Worm (Caenorhabditis elegans): Measurements from ENCODE around the gene K12B6.9.
A peak's percentile ranks its signal among the peaks of the same experiment; 100 is the strongest.

K12B6.9 gene

ce11 chrV:6268526-6268925 is 23.9 kb downstream of the K12B6.9 start:
- TF ChIP-seq aha-1 (tag): peak; percentile 76
- TF ChIP-seq unc-62 (GFP tag; optimal IDR thresholded peaks at IDR 0.05 in 1 of 2): no peak
- TF ChIP-seq unc-62 (tag; optimal IDR thresholded peaks at IDR 0.05): no peak
- no peak for TF ChIP-seq ama-1 (optimal IDR thresholded peaks at IDR 0.05)
- TF ChIP-seq F10B5.3 (tag; optimal IDR thresholded peaks at IDR 0.05): no peak
- TF ChIP-seq madf-9 (GFP tag; conservative IDR thresholded peaks at IDR 0.05): no peak

DNA sequence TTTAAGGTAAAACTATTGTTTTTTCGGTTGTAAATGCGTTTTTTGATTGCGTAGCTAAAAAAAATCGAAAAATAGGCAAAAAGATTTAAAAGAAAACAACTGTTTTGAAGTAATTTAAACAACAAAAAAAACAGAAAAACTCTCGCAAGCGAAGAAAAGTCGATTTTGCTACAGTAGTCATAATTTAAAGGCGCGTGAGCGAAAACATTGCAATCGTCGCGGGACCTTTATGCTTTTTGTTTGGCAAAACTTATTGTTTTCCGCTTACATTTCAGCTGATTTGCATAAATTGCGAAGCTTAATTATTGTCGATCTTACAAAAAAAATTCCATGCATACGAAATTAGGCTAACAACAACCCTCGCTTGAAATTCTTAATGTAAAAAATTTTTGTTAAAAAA is 24.5 kb downstream of the K12B6.9 start:
- TF ChIP-seq F49E8.2 (tag; optimal IDR thresholded peaks at IDR 0.05; ENCODE audit: borderline replicate concordance) (peak; percentile 5), nhr-237 (tag; optimal IDR thresholded peaks at IDR 0.05) (no peak), D1046.2 (GFP tag; IDR thresholded peaks at IDR 0.05) (no peak)

DNA sequence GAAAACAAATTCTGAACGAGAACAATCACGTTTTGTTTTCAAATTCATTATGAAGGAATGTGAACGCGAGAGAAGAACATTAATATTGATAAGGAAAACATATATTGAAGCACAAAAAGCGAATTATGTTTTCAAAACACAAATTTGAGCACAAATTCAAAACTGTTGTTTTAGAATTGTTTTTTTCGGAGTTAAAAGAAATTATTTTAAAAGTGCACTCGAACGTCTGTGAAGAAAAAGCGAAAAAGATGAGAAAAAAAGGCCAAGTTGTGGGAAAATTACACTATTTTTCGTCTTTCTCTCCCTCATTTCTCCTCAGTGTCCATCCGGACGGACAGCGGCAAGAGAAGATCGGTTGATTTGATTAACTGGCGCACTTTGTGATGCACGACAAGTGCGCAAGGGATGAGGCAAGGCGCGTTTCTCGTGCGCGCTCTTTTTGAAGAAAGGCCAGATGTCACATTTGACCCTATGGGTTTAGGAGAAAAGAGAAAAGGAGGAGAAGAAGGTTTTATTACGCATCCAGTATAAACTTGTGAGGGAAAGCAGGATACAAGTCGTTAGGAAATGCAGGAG is 25.1 kb downstream of the K12B6.9 start, which contains the start of gene mrck-1:
TSS of gene mrck-1 (minus strand) at position 51 of the 576 bp plus-strand sequence.
- TF ChIP-seq F37D6.2 (tag; optimal IDR thresholded peaks at IDR 0.05) (peak; percentile 92), madf-5 (GFP tag; IDR thresholded peaks at IDR 0.05) (peak; percentile 14 to 51; a peak in 1 of 4 replicates), F10B5.3 (tag; optimal IDR thresholded peaks at IDR 0.05) (peak; percentile 50), daf-12 (tag; optimal IDR thresholded peaks at IDR 0.05) (no peak), snpc-4 (tag; optimal IDR thresholded peaks at IDR 0.05) (no peak), pha-4 (GFP tag; IDR thresholded peaks at IDR 0.05) (no peak), pha-4 (tag; optimal IDR thresholded peaks at IDR 0.05) (no peak), madf-9 (GFP tag; conservative IDR thresholded peaks at IDR 0.05) (peak; percentile 72; the same call in 1 of the 2 replicates), ZK337.2 (GFP tag; IDR thresholded peaks at IDR 0.05) (peak; percentile 31; the same call in 1 of the 2 replicates), lim-7 (GFP tag; IDR thresholded peaks at IDR 0.05) (0 out of 2 replicates have a peak, but pooled peaks have one; percentile 55), spr-1 (tag; optimal IDR thresholded peaks at IDR 0.05) (peak; percentile 81), gei-8 (GFP tag; optimal IDR thresholded peaks at IDR 0.05) (no peak), skn-1 (tag; optimal IDR thresholded peaks at IDR 0.05) (no peak), ceh-20 (GFP tag; IDR thresholded peaks at IDR 0.05) (peak; percentile 94), lin-38 (GFP tag; IDR thresholded peaks at IDR 0.05) (peak; percentile 81), zip-2 (tag; optimal IDR thresholded peaks at IDR 0.05) (peak; percentile 9), dmd-8 (GFP tag; IDR thresholded peaks at IDR 0.05) (no peak), hlh-11 (tag; optimal IDR thresholded peaks at IDR 0.05) (peak; percentile 94), ctbp-1 (GFP tag; IDR thresholded peaks at IDR 0.05) (peak; percentile 97), lin-29 (GFP tag; IDR thresholded peaks at IDR 0.05) (peak; percentile 49; the same call in 1 of the 2 replicates), nhr-102 (tag; optimal IDR thresholded peaks at IDR 0.05) (peak; percentile 86), R02D3.7 (tag; optimal IDR thresholded peaks at IDR 0.05) (no peak), duxl-1 (tag; optimal IDR thresholded peaks at IDR 0.05; ENCODE audit: poor library complexity) (peak; percentile 58), jun-1 (tag; optimal IDR thresholded peaks at IDR 0.05) (peak; percentile 51), fos-1 (tag; optimal IDR thresholded peaks at IDR 0.05) (no peak), daf-19 (GFP tag; conservative IDR thresholded peaks at IDR 0.05) (no peak), ama-1 (optimal IDR thresholded peaks at IDR 0.05) (peak; percentile 45), arid-1 (GFP tag; conservative IDR thresholded peaks at IDR 0.05) (peak; percentile 84), fkh-10 (GFP tag; optimal IDR thresholded peaks at IDR 0.05) (peak; percentile 94), F44E2.7 (GFP tag; IDR thresholded peaks at IDR 0.05) (no peak), nhr-77 (tag; optimal IDR thresholded peaks at IDR 0.05) (peak; percentile 58), mdl-1 (tag; optimal IDR thresholded peaks at IDR 0.05) (peak in 1 of 2 experiments; percentile 70), egl-27 (tag; optimal IDR thresholded peaks at IDR 0.05) (no peak), F49E8.2 (tag; optimal IDR thresholded peaks at IDR 0.05; ENCODE audit: borderline replicate concordance) (no peak), zip-11 (GFP tag; IDR thresholded peaks at IDR 0.05) (no peak), D1046.2 (GFP tag; IDR thresholded peaks at IDR 0.05) (no peak), ztf-11 (tag; optimal IDR thresholded peaks at IDR 0.05) (no peak), tra-1 (GFP tag; IDR thresholded peaks at IDR 0.05) (peak; percentile 88), daf-8 (GFP tag; IDR thresholded peaks at IDR 0.05) (no peak), attf-4 (tag; optimal IDR thresholded peaks at IDR 0.05) (no peak), lin-13 (GFP tag; optimal IDR thresholded peaks at IDR 0.05) (peak; percentile 86), egl-43 (GFP tag; IDR thresholded peaks at IDR 0.05) (peak; percentile 81), nhr-41 (GFP tag; IDR thresholded peaks at IDR 0.05) (peak; percentile 55; the same call in 1 of the 2 replicates), hmg-1.1 (GFP tag; IDR thresholded peaks at IDR 0.05) (peak; percentile 90)

Measured in whole organism, L4 larva.